Worm (Caenorhabditis elegans): ENCODE measurements around the gene dlst-1.

ce11 chrV:6751493-6752100 lies 42.7 kb upstream of the dlst-1 start:
- TF ChIP-seq tbx-37 (GFP tag; conservative IDR thresholded peaks at IDR 0.05): no peak
- TF ChIP-seq ets-7 (tag; optimal IDR thresholded peaks at IDR 0.05): no peak
- no peak for TF ChIP-seq ceh-13 (GFP tag; optimal IDR thresholded peaks at IDR 0.05)
- TF ChIP-seq hnd-1 (tag; optimal IDR thresholded peaks at IDR 0.05): no peak
- TF ChIP-seq sea-1 (GFP tag; conservative IDR thresholded peaks at IDR 0.05): no peak
- no peak for TF ChIP-seq hmbx-1 (tag; optimal IDR thresholded peaks at IDR 0.05)
- no peak for TF ChIP-seq pes-1 (GFP tag; IDR thresholded peaks at IDR 0.05)
- no peak for TF ChIP-seq B0310.2 (tag; optimal IDR thresholded peaks at IDR 0.05)
- TF ChIP-seq ceh-36 (tag; optimal IDR thresholded peaks at IDR 0.05): no peak

Data from whole organism, early embryonic.